Fruit fly (Drosophila melanogaster): ENCODE results near the gene PVRAP.

dm6 chr3L:5992916-5993315 is 4.1 kb upstream of the PVRAP start:
- TF ChIP-seq CG10209 (GFP tag; optimal IDR thresholded peaks at IDR 0.05) (no peak), zf30C (GFP tag; optimal IDR thresholded peaks at IDR 0.05) (no peak), trem (tag; optimal IDR thresholded peaks at IDR 0.05) (no peak), nerfin-2 (GFP tag; IDR thresholded peaks at IDR 0.05; ENCODE audit: partially characterized antibody) (no peak), Lim3 (GFP tag; IDR thresholded peaks at IDR 0.05) (no peak), schlank (tag; optimal IDR thresholded peaks at IDR 0.05) (no peak), E2f1 (GFP tag; IDR thresholded peaks at IDR 0.05) (no peak)

Data from whole organism, embryonic.